Fruit fly (Drosophila melanogaster) whole organism, prepupa: Measurements from ENCODE around the gene Zcchc7.

Experiments
- CG10631 ChIP-seq: fragments of 200-800 bp; sonication (Bioruptor generic); optimal IDR thresholded peaks from 2 replicates; lab custom pipeline; 2016; ENCODE audit warnings: missing biosample characterization, missing genetic modification characterization
- CG11294 ChIP-seq: fragments of 200-800 bp; sonication (Bioruptor generic); IDR thresholded peaks from 2 replicates; pipeline ENCODE4 v1.3.6; 2022; ENCODE audit warnings: missing biosample characterization, missing genetic modification characterization
- CG15336 ChIP-seq: fragments of 200-800 bp; sonication (Bioruptor generic); IDR thresholded peaks from 2 replicates; pipeline ENCODE4 v1.3.6; 2022; ENCODE audit warnings: missing biosample characterization, missing genetic modification characterization
- CG3032 ChIP-seq: fragments of 200-800 bp; optimal IDR thresholded peaks from 2 replicates; lab custom pipeline; 2019; ENCODE audit warnings: missing biosample characterization, mild to moderate bottlenecking, missing genetic modification characterization, moderate library complexity
- CG31627 ChIP-seq: fragments of 200-800 bp; sonication (Bioruptor generic); optimal IDR thresholded peaks from 3 replicates; lab custom pipeline; 2016; ENCODE audit warnings: missing biosample characterization, missing genetic modification characterization
- CG32006 ChIP-seq: fragments of 200-800 bp; sonication (Bioruptor generic); optimal IDR thresholded peaks from 3 replicates; lab custom pipeline; 2017; ENCODE audit warnings: missing biosample characterization, mild to moderate bottlenecking, missing genetic modification characterization
- CG34406 ChIP-seq: fragments of 200-800 bp; sonication (Bioruptor generic); optimal IDR thresholded peaks from 3 replicates; lab custom pipeline; 2016; ENCODE audit warnings: missing biosample characterization, missing genetic modification characterization
- CG4318 ChIP-seq: fragments of 200-800 bp; sonication (Bioruptor generic); optimal IDR thresholded peaks from 3 replicates; lab custom pipeline; 2017; ENCODE audit warnings: missing biosample characterization, mild to moderate bottlenecking, missing genetic modification characterization
- CG6163 ChIP-seq: fragments of 200-800 bp; sonication (Bioruptor generic); IDR thresholded peaks from 3 replicates; pipeline ENCODE4 v1.3.6; 2022; ENCODE audit warnings: missing biosample characterization, missing genetic modification characterization
- CG6276 ChIP-seq: fragments of 200-800 bp; sonication (Bioruptor generic); optimal IDR thresholded peaks from 2 replicates; lab custom pipeline; 2017; ENCODE audit warnings: missing biosample characterization, mild to moderate bottlenecking, missing genetic modification characterization
- CG6808 ChIP-seq: fragments of 200-800 bp; sonication (Bioruptor generic); optimal IDR thresholded peaks from 3 replicates; lab custom pipeline; 2017; ENCODE audit warnings: missing biosample characterization, missing genetic modification characterization, mild to moderate bottlenecking, moderate library complexity, missing genetic modification reagents
- CG8319 ChIP-seq: fragments of 200-800 bp; sonication (Bioruptor generic); optimal IDR thresholded peaks from 3 replicates; lab custom pipeline; 2016; ENCODE audit warnings: missing biosample characterization, missing genetic modification characterization
- CG8632 ChIP-seq: fragments of 200-800 bp; sonication (Bioruptor generic); optimal IDR thresholded peaks from 3 replicates; lab custom pipeline; 2016; ENCODE audit warnings: missing biosample characterization, missing genetic modification characterization
- Eip75B ChIP-seq: fragments of 200-800 bp; sonication (Bioruptor generic); optimal IDR thresholded peaks from 3 replicates; lab custom pipeline; 2016; ENCODE audit warnings: missing biosample characterization, missing genetic modification characterization
- Eip78C ChIP-seq: fragments of 200-800 bp; sonication (Bioruptor generic); peaks from one replicate; lab custom pipeline; 2016; ENCODE audit warnings: missing biosample characterization, missing genetic modification characterization
- Ets21C ChIP-seq: fragments of 200-800 bp; sonication (Bioruptor generic); optimal IDR thresholded peaks from 3 replicates; lab custom pipeline; 2016; ENCODE audit warnings: missing biosample characterization, missing genetic modification characterization
- Ets96B ChIP-seq: fragments of 200-800 bp; optimal IDR thresholded peaks from 2 replicates; lab custom pipeline; 2019; ENCODE audit warnings: missing biosample characterization, mild to moderate bottlenecking, missing genetic modification characterization, moderate library complexity
- Lpt ChIP-seq: fragments of 200-800 bp; sonication (Bioruptor generic); optimal IDR thresholded peaks from 3 replicates; lab custom pipeline; 2016; ENCODE audit warnings: missing biosample characterization, missing genetic modification characterization
- Met ChIP-seq: fragments of 200-800 bp; sonication (Bioruptor generic); optimal IDR thresholded peaks from 3 replicates; lab custom pipeline; 2016; ENCODE audit warnings: missing biosample characterization, missing genetic modification characterization
- OdsH ChIP-seq: fragments of 200-800 bp; sonication (Bioruptor generic); optimal IDR thresholded peaks from 3 replicates; lab custom pipeline; 2016; ENCODE audit warnings: missing biosample characterization, missing genetic modification characterization
- Sox102F ChIP-seq: fragments of 200-800 bp; sonication (Bioruptor generic); optimal IDR thresholded peaks from 2 replicates; lab custom pipeline; 2016; ENCODE audit warnings: missing biosample characterization, mild to moderate bottlenecking, missing genetic modification characterization
- Sox14 ChIP-seq: fragments of 200-800 bp; sonication (Bioruptor generic); optimal IDR thresholded peaks from 3 replicates; lab custom pipeline; 2016; ENCODE audit warnings: missing biosample characterization, missing genetic modification characterization
- Sox15 ChIP-seq: fragments of 200-800 bp; sonication (Bioruptor generic); optimal IDR thresholded peaks from 3 replicates; lab custom pipeline; 2016; ENCODE audit warnings: missing biosample characterization, missing genetic modification characterization
- acj6 ChIP-seq: fragments of 200-800 bp; sonication (Bioruptor generic); optimal IDR thresholded peaks from 3 replicates; lab custom pipeline; 2016; ENCODE audit warnings: missing biosample characterization, missing genetic modification characterization
- dac ChIP-seq: fragments of 200-800 bp; sonication (Bioruptor generic); optimal IDR thresholded peaks from 2 replicates; lab custom pipeline; 2017; ENCODE audit warnings: missing biosample characterization, mild to moderate bottlenecking, missing genetic modification characterization
- dsx ChIP-seq: fragments of 200-800 bp; optimal IDR thresholded peaks from 3 replicates; lab custom pipeline; 2019; ENCODE audit warnings: missing biosample characterization, mild to moderate bottlenecking, missing genetic modification characterization, moderate library complexity; ENCODE audit not compliant: poor library complexity, severe bottlenecking
- eg ChIP-seq: fragments of 200-800 bp; sonication (Bioruptor generic); IDR thresholded peaks from 3 replicates; pipeline ENCODE4 v1.3.6; 2022; ENCODE audit warnings: missing biosample characterization, missing genetic modification characterization
- fd59A ChIP-seq: fragments of 200-800 bp; sonication (Bioruptor generic); optimal IDR thresholded peaks from 2 replicates; lab custom pipeline; 2017; ENCODE audit warnings: missing biosample characterization, mild to moderate bottlenecking, missing genetic modification characterization, missing genetic modification reagents
- fd85E ChIP-seq: fragments of 200-800 bp; sonication (Bioruptor generic); optimal IDR thresholded peaks from 3 replicates; lab custom pipeline; 2016; ENCODE audit warnings: missing biosample characterization, missing genetic modification characterization
- lz ChIP-seq: fragments of 200-800 bp; sonication (Bioruptor generic); optimal IDR thresholded peaks from 3 replicates; lab custom pipeline; 2016; ENCODE audit warnings: missing biosample characterization, missing genetic modification characterization
- net ChIP-seq: fragments of 200-800 bp; sonication (Bioruptor generic); optimal IDR thresholded peaks from 3 replicates; lab custom pipeline; 2016; ENCODE audit warnings: missing biosample characterization, missing genetic modification characterization
- pdm3 ChIP-seq: fragments of 200-800 bp; sonication (Bioruptor generic); optimal IDR thresholded peaks from 3 replicates; lab custom pipeline; 2016; ENCODE audit warnings: missing biosample characterization, missing genetic modification characterization
- spab ChIP-seq: fragments of 200-800 bp; sonication (Bioruptor generic); optimal IDR thresholded peaks from 2 replicates; lab custom pipeline; 2017; ENCODE audit warnings: missing biosample characterization, mild to moderate bottlenecking, missing genetic modification characterization, missing genetic modification reagents
- ss ChIP-seq, 2 experiments: fragments of 200-800 bp; sonication (Bioruptor generic); optimal IDR thresholded peaks; 2 replicates in 1 of 2; 3 replicates in 1 of 2; lab custom pipeline; 2017 to 2018; ENCODE audit warnings: mild to moderate bottlenecking in 2 of 2, missing biosample characterization in 2 of 2, missing genetic modification characterization in 2 of 2, moderate library complexity in 1 of 2
- svp ChIP-seq: fragments of 200-800 bp; sonication (Bioruptor generic); peaks from one replicate; lab custom pipeline; 2016; ENCODE audit warnings: missing biosample characterization, missing genetic modification characterization
- topi ChIP-seq: fragments of 200-800 bp; sonication (Bioruptor generic); optimal IDR thresholded peaks from 3 replicates; lab custom pipeline; 2016; ENCODE audit warnings: missing biosample characterization, missing genetic modification characterization

The Zcchc7 gene

DNA sequence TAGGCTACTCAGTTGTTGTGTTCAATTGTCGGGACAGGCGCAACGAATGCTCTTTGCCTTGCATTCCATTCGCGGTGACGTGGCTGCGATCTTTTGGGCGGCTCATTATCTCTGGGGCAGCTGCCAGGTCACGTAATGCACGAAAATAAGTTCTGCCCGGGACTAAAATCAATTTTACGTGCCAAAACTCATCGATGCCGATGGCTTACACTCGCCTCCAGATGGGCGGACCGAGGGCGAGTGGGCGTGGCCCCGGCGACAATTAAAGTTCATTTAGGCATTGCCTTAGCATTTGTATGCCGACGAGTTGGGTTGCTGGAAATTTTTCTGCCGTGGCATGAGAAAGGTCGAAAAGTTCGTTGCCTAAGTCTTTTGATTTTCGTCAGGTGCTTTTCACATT is 8.5 kb upstream of the Zcchc7 start:
- TF ChIP-seq OdsH (GFP tag; lab: Kevin White, UChicago) (no peak), acj6 (GFP tag; lab: Kevin White, UChicago) (no peak), topi (GFP tag; lab: Kevin White, UChicago) (no peak), CG6276 (GFP tag; lab: Kevin White, UChicago) (no peak), Sox14 (GFP tag; lab: Kevin White, UChicago) (no peak), CG8319 (GFP tag; lab: Kevin White, UChicago) (no peak), Ets96B (tag; lab: Kevin White, UChicago) (no peak), CG6163 (no peak), dsx (GFP tag; lab: Kevin White, UChicago) (no peak), fd85E (GFP tag; lab: Kevin White, UChicago) (no peak), CG32006 (GFP tag; lab: Kevin White, UChicago) (no peak), CG34406 (GFP tag; lab: Kevin White, UChicago) (no peak), CG15336 (GFP tag; lab: Robert Waterston, UW) (no peak), Eip75B (GFP tag; lab: Kevin White, UChicago) (no peak), Met (GFP tag; lab: Kevin White, UChicago) (no peak), Sox15 (GFP tag; lab: Kevin White, UChicago) (no peak), CG31627 (no peak), Sox102F (no peak)

DNA sequence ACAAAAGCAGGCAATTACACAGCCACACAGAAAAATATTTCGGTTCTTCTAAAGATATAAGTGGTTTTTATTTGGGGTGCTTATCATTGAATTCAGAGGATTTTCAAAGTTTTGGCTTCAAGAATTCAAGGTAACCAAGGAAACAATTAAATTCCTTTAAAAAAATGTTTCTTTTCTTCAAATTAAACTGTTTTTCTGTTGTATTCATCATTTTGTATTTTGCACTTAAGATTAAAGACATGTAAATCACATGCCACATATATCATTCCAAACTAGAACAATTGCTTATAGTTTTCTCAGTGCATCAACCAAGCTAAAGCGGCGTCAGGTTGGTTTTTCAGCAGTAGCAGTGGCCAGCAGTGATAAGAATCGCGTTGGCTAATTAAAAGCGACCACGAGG is 4.6 kb upstream of the Zcchc7 start:
- TF ChIP-seq CG4318 (no peak), CG3032 (tag; lab: Kevin White, UChicago) (peak; percentile 5), Sox15 (GFP tag; lab: Kevin White, UChicago) (no peak), CG6808 (GFP tag; lab: Kevin White, UChicago) (peak; percentile 5), CG6163 (no peak), CG34406 (GFP tag; lab: Kevin White, UChicago) (no peak), Ets21C (no peak), CG10631 (no peak), Lpt (GFP tag; lab: Kevin White, UChicago) (no peak), spab (GFP tag; lab: Kevin White, UChicago) (peak; percentile 16), svp (no peak), ss (GFP tag; optimal IDR thresholded peaks at IDR 0.05; lab: Kevin White, UChicago) (peak in 1 of 2 experiments; percentile 22), pdm3 (GFP tag; lab: Kevin White, UChicago) (peak; percentile 7), CG8632 (GFP tag; lab: Kevin White, UChicago) (peak; percentile 3), Eip78C (GFP tag; lab: Kevin White, UChicago) (peak; percentile 66), CG11294 (no peak), Sox102F (no peak), CG8319 (GFP tag; lab: Kevin White, UChicago) (no peak), Sox14 (GFP tag; lab: Kevin White, UChicago) (no peak), CG6276 (GFP tag; lab: Kevin White, UChicago) (no peak)

dm6 chr3L:16842087-16842567 is 3.1 kb upstream of the Zcchc7 start, which contains the start of gene TSG101:
TSG101 (plus strand) TSS chr3L:16842294.
- TF ChIP-seq eg (GFP tag; lab: Robert Waterston, UW) (no peak), Sox14 (GFP tag; lab: Kevin White, UChicago) (peak; percentile 50), dsx (GFP tag; lab: Kevin White, UChicago) (peak; percentile 54), fd59A (GFP tag; lab: Kevin White, UChicago) (no peak), CG6808 (GFP tag; lab: Kevin White, UChicago) (peak; percentile 99), CG3032 (tag; lab: Kevin White, UChicago) (peak; percentile 19), dac (GFP tag; lab: Kevin White, UChicago) (no peak), fd85E (GFP tag; lab: Kevin White, UChicago) (no peak), net (GFP tag; lab: Kevin White, UChicago) (no peak), lz (GFP tag; lab: Kevin White, UChicago) (peak; percentile 11), Eip78C (GFP tag; lab: Kevin White, UChicago) (peak; percentile 62)
- TF ChIP-seq, all 60 proteins: peak for 6
